Fruit fly (Drosophila melanogaster) whole organism, pupa: ENCODE measurements around the gene BBIP1.

Experiments used
- CG12605 ChIP-seq: fragments of 200-800 bp; sonication (Bioruptor generic); IDR thresholded peaks from 2 replicates; pipeline ENCODE4 v1.3.6; 2022; ENCODE audit warnings: missing biosample characterization, missing genetic modification characterization
- CG14655 ChIP-seq: fragments of 200-800 bp; sonication (Bioruptor generic); optimal IDR thresholded peaks from 3 replicates; lab custom pipeline; 2017; ENCODE audit warnings: mild to moderate bottlenecking, missing biosample characterization, missing genetic modification reagents, missing genetic modification characterization
- EcR ChIP-seq: fragments of 200-800 bp; sonication (Bioruptor generic); optimal IDR thresholded peaks from 3 replicates; lab custom pipeline; 2019; ENCODE audit warnings: missing biosample characterization, missing genetic modification characterization, mild to moderate bottlenecking, moderate library complexity, missing genetic modification reagents
- Ets98B ChIP-seq: fragments of 200-800 bp; sonication (Bioruptor generic); IDR thresholded peaks from 2 replicates; pipeline ENCODE4 v1.3.6; 2022; ENCODE audit warnings: missing biosample characterization, missing genetic modification characterization
- Pif1B ChIP-seq: fragments of 200-800 bp; sonication (Bioruptor generic); optimal IDR thresholded peaks from 3 replicates; lab custom pipeline; 2016; ENCODE audit warnings: missing biosample characterization, missing genetic modification characterization
- Snoo ChIP-seq: fragments of 200-800 bp; sonication (Bioruptor generic); optimal IDR thresholded peaks from 3 replicates; lab custom pipeline; 2017; ENCODE audit warnings: missing biosample characterization, mild to moderate bottlenecking, missing genetic modification characterization, inconsistent platforms
- gl ChIP-seq: fragments of 200-800 bp; sonication (Bioruptor generic); optimal IDR thresholded peaks from 2 replicates; lab custom pipeline; 2018; ENCODE audit warnings: missing biosample characterization, mild to moderate bottlenecking, missing genetic modification characterization
- rn ChIP-seq: fragments of 200-800 bp; sonication (Bioruptor generic); IDR thresholded peaks from 2 replicates; pipeline ENCODE4 v1.3.6; 2022; ENCODE audit warnings: missing biosample characterization, missing genetic modification characterization

dm6 chr3R:9376789-9377188, 27.4 kb upstream of the BBIP1 start:
- TF ChIP-seq EcR (GFP tag; lab: Kevin White, UChicago) (no peak), Pif1B (GFP tag; lab: Kevin White, UChicago) (no peak), Ets98B (no peak), CG12605 (GFP tag; lab: Robert Waterston, UW) (no peak), rn (GFP tag; lab: Robert Waterston, UW) (no peak), CG14655 (GFP tag; lab: Kevin White, UChicago) (no peak), gl (tag; lab: Kevin White, UChicago) (no peak), Snoo (tag; lab: Kevin White, UChicago) (no peak)
